Worm (Caenorhabditis elegans) whole organism, L4 larva: ENCODE measurements around the gene F08D12.4.

Source experiments
- D1046.2 ChIP-seq: fragments of 200-800 bp; sonication (Bioruptor generic); IDR thresholded peaks from 2 replicates; pipeline ENCODE4 v1.3.6; 2022; ENCODE audit warnings: missing genetic modification characterization, missing compliant biosample characterization
- F10B5.3 ChIP-seq: sonication (generic microtip); optimal IDR thresholded peaks from 2 replicates; lab custom pipeline; 2016; ENCODE audit warnings: mild to moderate bottlenecking, missing genetic modification characterization, missing compliant biosample characterization
- F26F4.8 ChIP-seq: fragments of 200-800 bp; sonication (Bioruptor generic); conservative IDR thresholded peaks from 2 replicates; pipeline ENCODE4 v1.3.6; 2022; ENCODE audit warnings: missing genetic modification characterization, missing compliant biosample characterization
- F37D6.2 ChIP-seq: sonication (generic microtip); optimal IDR thresholded peaks from 2 replicates; lab custom pipeline; 2016; ENCODE audit warnings: mild to moderate bottlenecking, missing genetic modification characterization, missing compliant biosample characterization
- F44E2.7 ChIP-seq: fragments of 200-800 bp; sonication (Bioruptor generic); IDR thresholded peaks from 2 replicates; pipeline ENCODE4 v2.1.2; 2022; ENCODE audit warnings: missing genetic modification characterization, missing compliant biosample characterization
- T20F7.1 ChIP-seq: fragments of 200-800 bp; sonication (Bioruptor generic); optimal IDR thresholded peaks from 2 replicates; lab custom pipeline; 2018; ENCODE audit warnings: mild to moderate bottlenecking, missing genetic modification characterization, missing compliant biosample characterization
- Y48G9A.11 ChIP-seq: fragments of 200-800 bp; sonication (Bioruptor generic); IDR thresholded peaks from 2 replicates; pipeline ENCODE4 v1.3.6; 2022; ENCODE audit warnings: missing genetic modification reagents, missing genetic modification characterization, missing compliant biosample characterization
- Y5F2A.4 ChIP-seq: fragments of 200-800 bp; sonication (Bioruptor generic); optimal IDR thresholded peaks from 2 replicates; lab custom pipeline; 2018; ENCODE audit warnings: mild to moderate bottlenecking, missing genetic modification characterization, missing compliant biosample characterization
- aly-2 ChIP-seq: sonication (generic microtip); optimal IDR thresholded peaks from 2 replicates; lab custom pipeline; 2018; ENCODE audit warnings: missing biosample characterization, missing genetic modification characterization
- ama-1 ChIP-seq: fragments of 150-350 bp; optimal IDR thresholded peaks from 2 replicates; lab custom pipeline; 2014; ENCODE audit warnings: inconsistent platforms, mixed read lengths
- attf-4 ChIP-seq: sonication (generic microtip); optimal IDR thresholded peaks from 3 replicates; lab custom pipeline; 2017; ENCODE audit warnings: missing biosample characterization, missing genetic modification characterization
- ceh-20 ChIP-seq: fragments of 200-800 bp; sonication (Bioruptor generic); IDR thresholded peaks from 2 replicates; pipeline ENCODE4 v1.3.6; 2022; ENCODE audit warnings: missing genetic modification reagents, missing genetic modification characterization, missing compliant biosample characterization
- ceh-44 ChIP-seq: fragments of 200-800 bp; sonication (Bioruptor generic); IDR thresholded peaks from 2 replicates; pipeline ENCODE4 v1.3.6; 2022; ENCODE audit warnings: missing genetic modification reagents, missing genetic modification characterization, missing compliant biosample characterization
- ceh-82 ChIP-seq: sonication (generic microtip); optimal IDR thresholded peaks from 2 replicates; lab custom pipeline; 2017; ENCODE audit warnings: missing biosample characterization, missing genetic modification characterization
- ctbp-1 ChIP-seq: fragments of 200-800 bp; sonication (Bioruptor generic); IDR thresholded peaks from 2 replicates; pipeline ENCODE4 v1.3.6; 2022; ENCODE audit warnings: missing genetic modification reagents, missing genetic modification characterization, missing compliant biosample characterization
- daf-19 ChIP-seq: fragments of 200-800 bp; sonication (Bioruptor generic); conservative IDR thresholded peaks from 2 replicates; pipeline ENCODE4 v1.3.6; 2022; ENCODE audit warnings: missing genetic modification characterization, missing compliant biosample characterization
- dmd-8 ChIP-seq: fragments of 200-800 bp; sonication (Bioruptor generic); IDR thresholded peaks from 2 replicates; pipeline ENCODE4 v1.3.6; 2022; ENCODE audit warnings: missing genetic modification characterization, missing compliant biosample characterization
- dmd-9 ChIP-seq: fragments of 200-800 bp; sonication (Bioruptor generic); IDR thresholded peaks from 2 replicates; pipeline ENCODE4 v1.3.6; 2022; ENCODE audit warnings: missing genetic modification reagents, missing genetic modification characterization, missing compliant biosample characterization
- dpl-1 ChIP-seq: fragments of 150-350 bp; optimal IDR thresholded peaks from 2 replicates; lab custom pipeline; 2014; ENCODE audit warnings: missing biosample characterization, missing genetic modification reagents, missing genetic modification characterization
- duxl-1 ChIP-seq: sonication (generic microtip); optimal IDR thresholded peaks from 2 replicates; lab custom pipeline; 2016; ENCODE audit warnings: mild to moderate bottlenecking, missing genetic modification characterization, moderate library complexity, missing compliant biosample characterization; ENCODE audit not compliant: poor library complexity
- egl-27 ChIP-seq: sonication (generic microtip); optimal IDR thresholded peaks from 3 replicates; lab custom pipeline; 2017; ENCODE audit warnings: missing biosample characterization, missing genetic modification reagents, missing genetic modification characterization
- fkh-10 ChIP-seq: fragments of 150-350 bp; optimal IDR thresholded peaks from 2 replicates; lab custom pipeline; 2014; ENCODE audit warnings: missing biosample characterization, missing genetic modification reagents, missing genetic modification characterization
- hif-1 ChIP-seq, 2 experiments: sonication (generic microtip); optimal IDR thresholded peaks; 2 replicates each; lab custom pipeline; 2016 to 2017; ENCODE audit warnings: missing compliant biosample characterization in 2 of 2, missing genetic modification characterization in 2 of 2, missing genetic modification reagents in 2 of 2, missing genotype in 2 of 2, mild to moderate bottlenecking in 1 of 2
- jun-1 ChIP-seq: fragments of 150-350 bp; optimal IDR thresholded peaks from 2 replicates; lab custom pipeline; 2014; ENCODE audit warnings: missing biosample characterization, missing genetic modification reagents, missing genetic modification characterization
- lin-13 ChIP-seq: fragments of 150-350 bp; optimal IDR thresholded peaks from 2 replicates; lab custom pipeline; 2014; ENCODE audit warnings: missing biosample characterization, missing genetic modification reagents, missing genetic modification characterization
- lin-38 ChIP-seq: fragments of 200-800 bp; sonication (Bioruptor generic); IDR thresholded peaks from 2 replicates; pipeline ENCODE4 v1.3.6; 2022; ENCODE audit warnings: missing genetic modification reagents, missing genetic modification characterization, missing compliant biosample characterization
- lir-3 ChIP-seq: sonication (generic microtip); optimal IDR thresholded peaks from 2 replicates; lab custom pipeline; 2016; ENCODE audit warnings: mild to moderate bottlenecking, missing genetic modification characterization, missing compliant biosample characterization
- lsy-2 ChIP-seq, 2 experiments: fragments of 150-350 bp in 1 of 2; sonication (generic microtip) in 1 of 2; optimal IDR thresholded peaks; 2 replicates each; lab custom pipeline; 2014 to 2017; ENCODE audit warnings: missing biosample characterization in 2 of 2, missing genetic modification characterization in 2 of 2
- mep-1 ChIP-seq: fragments of 150-350 bp; sonication (generic microtip); optimal IDR thresholded peaks from 3 replicates; lab custom pipeline; 2014; ENCODE audit warnings: missing biosample characterization, missing genetic modification characterization
- nhr-10 ChIP-seq: fragments of 150-350 bp; optimal IDR thresholded peaks from 2 replicates; lab custom pipeline; 2014; ENCODE audit warnings: missing biosample characterization, missing genetic modification characterization
- nhr-111 ChIP-seq: fragments of 200-800 bp; sonication (Bioruptor generic); optimal IDR thresholded peaks from 2 replicates; lab custom pipeline; 2018; ENCODE audit warnings: mild to moderate bottlenecking, missing genetic modification characterization, missing compliant biosample characterization
- nhr-25 ChIP-seq: sonication (generic microtip); optimal IDR thresholded peaks from 2 replicates; lab custom pipeline; 2017; ENCODE audit warnings: missing genetic modification characterization, mild to moderate bottlenecking, missing compliant biosample characterization, antibody characterized with exemption, moderate library complexity, borderline replicate concordance; ENCODE audit not compliant: insufficient read depth
- nhr-48 ChIP-seq: sonication (generic microtip); optimal IDR thresholded peaks from 2 replicates; lab custom pipeline; 2016; ENCODE audit warnings: mild to moderate bottlenecking, missing genetic modification characterization, missing compliant biosample characterization
- nhr-77 ChIP-seq: fragments of 150-350 bp; optimal IDR thresholded peaks from 2 replicates; lab custom pipeline; 2014; ENCODE audit warnings: missing biosample characterization, missing genetic modification characterization
- pha-4 ChIP-seq, 2 experiments: fragments of 150-350 bp in 1 of 2; fragments of 200-800 bp in 1 of 2; sonication (Bioruptor generic) in 1 of 2; IDR thresholded peaks in 1 of 2; optimal IDR thresholded peaks in 1 of 2; 2 replicates each; pipeline versions ENCODE4 v1.3.6 to Lab custom; 2014 to 2022; ENCODE audit warnings: missing genetic modification characterization in 2 of 2, missing genetic modification reagents in 2 of 2, missing biosample characterization in 1 of 2, missing compliant biosample characterization in 1 of 2
- rbr-2 ChIP-seq: sonication (generic microtip); optimal IDR thresholded peaks from 2 replicates; lab custom pipeline; 2016; ENCODE audit warnings: missing genotype, missing genetic modification characterization, missing compliant biosample characterization
- skn-1 ChIP-seq: fragments of 150-350 bp; optimal IDR thresholded peaks from 2 replicates; lab custom pipeline; 2014; ENCODE audit warnings: missing biosample characterization, missing genetic modification characterization
- snpc-4 ChIP-seq: fragments of 150-350 bp; optimal IDR thresholded peaks from 2 replicates; lab custom pipeline; 2014; ENCODE audit warnings: missing biosample characterization, missing genetic modification characterization
- spr-1 ChIP-seq: sonication (generic microtip); optimal IDR thresholded peaks from 2 replicates; lab custom pipeline; 2016; ENCODE audit warnings: mild to moderate bottlenecking, missing genetic modification characterization, missing compliant biosample characterization
- spr-3 ChIP-seq: fragments of 200-800 bp; sonication (Bioruptor generic); optimal IDR thresholded peaks from 2 replicates; lab custom pipeline; 2018; ENCODE audit warnings: mild to moderate bottlenecking, missing genetic modification characterization, missing compliant biosample characterization
- unc-130 ChIP-seq: sonication (generic microtip); optimal IDR thresholded peaks from 2 replicates; lab custom pipeline; 2016; ENCODE audit warnings: missing genetic modification reagents, missing genetic modification characterization, missing compliant biosample characterization
- unc-39 ChIP-seq: sonication (generic microtip); optimal IDR thresholded peaks from 2 replicates; lab custom pipeline; 2017; ENCODE audit warnings: missing biosample characterization, missing genetic modification characterization
- unc-62 ChIP-seq, 3 experiments: fragments of 150-350 bp in 1 of 3; sonication (generic microtip); optimal IDR thresholded peaks in 2 of 3; peaks in 1 of 3; 1 replicate in 1 of 3; 2 replicates in 2 of 3; lab custom pipeline; 2014 to 2017; ENCODE audit warnings: missing biosample characterization in 3 of 3, missing genetic modification characterization in 3 of 3, missing genetic modification reagents in 3 of 3, missing genotype in 1 of 3
- zfp-2 ChIP-seq: sonication (generic microtip); optimal IDR thresholded peaks from 2 replicates; lab custom pipeline; 2016; ENCODE audit warnings: mild to moderate bottlenecking, missing genetic modification characterization, missing compliant biosample characterization
- zfp-3 ChIP-seq: fragments of 200-800 bp; sonication (Bioruptor generic); conservative IDR thresholded peaks from 2 replicates; pipeline ENCODE4 v1.3.6; 2022; ENCODE audit warnings: missing genetic modification reagents, missing genetic modification characterization, missing compliant biosample characterization
- zip-11 ChIP-seq: fragments of 200-800 bp; sonication (Bioruptor generic); IDR thresholded peaks from 2 replicates; pipeline ENCODE4 v1.3.6; 2022; ENCODE audit warnings: missing genetic modification characterization, missing compliant biosample characterization

F08D12.4 gene

ce11 chrII:2747956-2748621 lies 29.9 kb upstream of the F08D12.4 start (continued):
- TF ChIP-seq ceh-20 (no peak; the same call in 1 of the 2 replicates), rbr-2 (peak; percentile 73), attf-4 (tag; lab: Kevin White, UChicago) (no peak), lin-38 (GFP tag; lab: Robert Waterston, UW) (no peak), ama-1 (lab: Kevin White, UChicago) (no peak), pha-4 (GFP tag; IDR thresholded peaks at IDR 0.05; lab: Robert Waterston, UW) (no peak), pha-4 (tag; optimal IDR thresholded peaks at IDR 0.05; lab: Kevin White, UChicago) (no peak), dmd-9 (GFP tag; lab: Robert Waterston, UW) (no peak), ceh-44 (GFP tag; lab: Robert Waterston, UW) (no peak), egl-27 (tag; lab: Kevin White, UChicago) (no peak), unc-39 (tag; lab: Kevin White, UChicago) (no peak), nhr-48 (no peak), ceh-82 (tag; lab: Kevin White, UChicago) (no peak), snpc-4 (tag; lab: Kevin White, UChicago) (no peak), F37D6.2 (tag; lab: Kevin White, UChicago) (peak; percentile 67), F10B5.3 (no peak), jun-1 (no peak), zfp-3 (GFP tag; lab: Robert Waterston, UW) (no peak), fkh-10 (peak; percentile 75), lir-3 (tag; lab: Kevin White, UChicago) (no peak), spr-3 (GFP tag; lab: Kevin White, UChicago) (no peak), nhr-10 (no peak), nhr-25 (no peak), zip-11 (GFP tag; lab: Robert Waterston, UW) (no peak), Y48G9A.11 (GFP tag; lab: Robert Waterston, UW) (no peak), hif-1 (tag; optimal IDR thresholded peaks at IDR 0.05; lab: Kevin White, UChicago) (peak in 1 of 2 experiments; percentile 33), T20F7.1 (GFP tag; lab: Kevin White, UChicago) (no peak), zfp-2 (no peak), dpl-1 (GFP tag; lab: Kevin White, UChicago) (peak; percentile 5), unc-62 (GFP tag; optimal IDR thresholded peaks at IDR 0.05 in 1 of 2; lab: Kevin White, UChicago) (peak in 1 of 2 experiments; percentile 99), unc-62 (tag; optimal IDR thresholded peaks at IDR 0.05; lab: Kevin White, UChicago) (no peak), mep-1 (no peak), skn-1 (tag; lab: Kevin White, UChicago) (no peak), D1046.2 (no peak), duxl-1 (no peak), daf-19 (GFP tag; lab: Robert Waterston, UW) (no peak), lsy-2 (tag; optimal IDR thresholded peaks at IDR 0.05; lab: Kevin White, UChicago) (peak in 1 of 2 experiments; percentile 58), F44E2.7 (GFP tag; lab: Robert Waterston, UW) (no peak), unc-130 (GFP tag; lab: Kevin White, UChicago) (no peak), aly-2 (tag; lab: Kevin White, UChicago) (no peak), ctbp-1 (GFP tag; lab: Robert Waterston, UW) (peak; percentile 60; the same call in 1 of the 2 replicates), dmd-8 (GFP tag; lab: Robert Waterston, UW) (no peak), Y5F2A.4 (GFP tag; lab: Kevin White, UChicago) (no peak), lin-13 (GFP tag; lab: Kevin White, UChicago) (no peak), spr-1 (no peak), nhr-111 (GFP tag; lab: Kevin White, UChicago) (no peak), F26F4.8 (GFP tag; lab: Robert Waterston, UW) (no peak), nhr-77 (tag; lab: Kevin White, UChicago) (no peak)
